ENCODE assay signal across 1 fruit fly cellular context in the genomic region with DNA sequence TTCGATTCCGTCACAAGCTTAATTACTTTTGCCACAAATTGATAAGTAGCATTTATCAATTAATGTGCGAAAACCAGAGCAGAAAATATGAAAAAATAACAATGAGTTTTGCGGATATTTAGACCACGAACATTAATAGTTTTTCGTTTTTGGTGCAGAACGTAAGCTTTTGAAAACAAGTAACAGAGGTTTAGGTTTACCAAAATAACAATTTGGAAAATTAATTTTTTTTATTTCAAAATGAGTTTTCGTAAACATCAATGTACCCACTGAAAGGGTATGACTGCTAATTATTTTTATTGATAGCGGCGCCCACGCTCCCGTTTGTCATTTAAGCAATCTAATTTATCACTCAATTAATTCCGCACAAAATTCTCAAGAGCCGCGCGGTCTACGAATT.
TF ChIP-seq lines count a peak whose summit lies in the region.

No protein-coding gene starts in this region.

TF ChIP-seq in whole organism, embryonic, 481 proteins besides CTCF, POLR2A, EP300 and RAD21 (continued from another document):
- TF ChIP-seq Hmr (GFP tag; optimal IDR thresholded peaks at IDR 0.05; lab: Kevin White, UChicago) (peak; percentile 18), cad (GFP tag; optimal IDR thresholded peaks at IDR 0.05; lab: Kevin White, UChicago) (no peak), dan (GFP tag; IDR thresholded peaks at IDR 0.05; lab: Robert Waterston, UW) (no peak), CG12659 (GFP tag; optimal IDR thresholded peaks at IDR 0.05; lab: Kevin White, UChicago) (no peak), CG2199 (GFP tag; IDR thresholded peaks at IDR 0.05; lab: Robert Waterston, UW) (no peak), CoRest (tag; optimal IDR thresholded peaks at IDR 0.05; lab: Kevin White, UChicago) (peak; percentile 28), Doc2 (GFP tag; IDR thresholded peaks at IDR 0.05; lab: Robert Waterston, UW) (no peak), grau (tag; optimal IDR thresholded peaks at IDR 0.05; lab: Kevin White, UChicago) (peak; percentile 31), tx (GFP tag; optimal IDR thresholded peaks at IDR 0.05; lab: Kevin White, UChicago) (no peak), gem (tag; optimal IDR thresholded peaks at IDR 0.05; lab: Kevin White, UChicago) (peak; percentile 29), Mad (GFP tag; optimal IDR thresholded peaks at IDR 0.05; lab: Kevin White, UChicago) (no peak), sob (GFP tag; IDR thresholded peaks at IDR 0.05; lab: Robert Waterston, UW) (no peak), CG4424 (GFP tag; optimal IDR thresholded peaks at IDR 0.05; lab: Kevin White, UChicago) (no peak), btn (GFP tag; optimal IDR thresholded peaks at IDR 0.05; lab: Kevin White, UChicago) (no peak), Opbp (GFP tag; IDR thresholded peaks at IDR 0.05; lab: Robert Waterston, UW; ENCODE audit: partially characterized antibody) (no peak), en (GFP tag; optimal IDR thresholded peaks at IDR 0.05; lab: Kevin White, UChicago) (no peak), Camta (GFP tag; optimal IDR thresholded peaks at IDR 0.05; lab: Kevin White, UChicago) (no peak), CG5245 (GFP tag; optimal IDR thresholded peaks at IDR 0.05; lab: Kevin White, UChicago) (no peak), CG4328 (GFP tag; optimal IDR thresholded peaks at IDR 0.05; lab: Kevin White, UChicago) (no peak), NfI (GFP tag; optimal IDR thresholded peaks at IDR 0.05; lab: Kevin White, UChicago) (no peak), CG30403 (GFP tag; optimal IDR thresholded peaks at IDR 0.05; lab: Kevin White, UChicago) (peak; percentile 11), Hsf (GFP tag; optimal IDR thresholded peaks at IDR 0.05; lab: Kevin White, UChicago) (no peak), sug (tag; optimal IDR thresholded peaks at IDR 0.05; lab: Kevin White, UChicago) (no peak), Gug (GFP tag; IDR thresholded peaks at IDR 0.05; lab: Robert Waterston, UW) (no peak), vnd (GFP tag; IDR thresholded peaks at IDR 0.05; lab: Robert Waterston, UW; ENCODE audit: partially characterized antibody) (no peak), Meics (GFP tag; optimal IDR thresholded peaks at IDR 0.05; lab: Kevin White, UChicago) (peak; percentile 36), Ets97D (GFP tag; optimal IDR thresholded peaks at IDR 0.05; lab: Kevin White, UChicago) (no peak), CG11398 (GFP tag; optimal IDR thresholded peaks at IDR 0.05; lab: Kevin White, UChicago) (no peak), oc (tag; optimal IDR thresholded peaks at IDR 0.05; lab: Kevin White, UChicago) (no peak), CG12155 (GFP tag; optimal IDR thresholded peaks at IDR 0.05; lab: Kevin White, UChicago) (no peak), CG6175 (GFP tag; IDR thresholded peaks at IDR 0.05; lab: Robert Waterston, UW) (no peak), ac (GFP tag; optimal IDR thresholded peaks at IDR 0.05; lab: Kevin White, UChicago) (no peak), CG15073 (GFP tag; optimal IDR thresholded peaks at IDR 0.05; lab: Kevin White, UChicago) (no peak), CG31388 (GFP tag; optimal IDR thresholded peaks at IDR 0.05; lab: Kevin White, UChicago) (no peak), gsb (GFP tag; IDR thresholded peaks at IDR 0.05; lab: Robert Waterston, UW) (no peak), CG10267 (tag; optimal IDR thresholded peaks at IDR 0.05; lab: Kevin White, UChicago) (no peak), Atf3 (GFP tag; optimal IDR thresholded peaks at IDR 0.05; lab: Kevin White, UChicago) (no peak), CG2678 (tag; optimal IDR thresholded peaks at IDR 0.05; lab: Kevin White, UChicago) (peak; percentile 49), HHEX (GFP tag; optimal IDR thresholded peaks at IDR 0.05; lab: Kevin White, UChicago) (no peak), abd-A (tag; optimal IDR thresholded peaks at IDR 0.05; lab: Kevin White, UChicago) (no peak), chm (GFP tag; IDR thresholded peaks at IDR 0.05; lab: Robert Waterston, UW) (no peak), luna (GFP tag; optimal IDR thresholded peaks at IDR 0.05; lab: Kevin White, UChicago) (no peak), Dref (GFP tag; IDR thresholded peaks at IDR 0.05; lab: Robert Waterston, UW) (no peak), CG17612 (GFP tag; IDR thresholded peaks at IDR 0.05; lab: Robert Waterston, UW) (no peak), Nf-YA (GFP tag; IDR thresholded peaks at IDR 0.05; lab: Robert Waterston, UW) (no peak), CG3847 (GFP tag; IDR thresholded peaks at IDR 0.05; lab: Robert Waterston, UW) (no peak), CG10979 (tag; optimal IDR thresholded peaks at IDR 0.05; lab: Kevin White, UChicago) (no peak), CG10366 (GFP tag; IDR thresholded peaks at IDR 0.05; lab: Robert Waterston, UW) (no peak), Abd-B (GFP tag; optimal IDR thresholded peaks at IDR 0.05; lab: Kevin White, UChicago) (no peak), CrebB (tag; optimal IDR thresholded peaks at IDR 0.05; lab: Kevin White, UChicago) (no peak), slou (GFP tag; optimal IDR thresholded peaks at IDR 0.05; lab: Kevin White, UChicago) (no peak), CG11560 (tag; IDR thresholded peaks at IDR 0.05; lab: Robert Waterston, UW) (no peak), NFAT (GFP tag; IDR thresholded peaks at IDR 0.05; lab: Robert Waterston, UW) (peak; percentile 18; the same call in 1 of the 2 replicates), CG3995 (GFP tag; optimal IDR thresholded peaks at IDR 0.05; lab: Kevin White, UChicago) (no peak), HLHmδ (GFP tag; optimal IDR thresholded peaks at IDR 0.05; lab: Kevin White, UChicago) (no peak), CG34224 (GFP tag; IDR thresholded peaks at IDR 0.05; lab: Robert Waterston, UW; ENCODE audit: partially characterized antibody) (no peak), Rfx (GFP tag; IDR thresholded peaks at IDR 0.05; lab: Robert Waterston, UW) (peak; percentile 57; the same call in 1 of the 2 replicates), GATAe (GFP tag; conservative IDR thresholded peaks at IDR 0.05; lab: Robert Waterston, UW) (no peak; the same call in 1 of the 2 replicates), CG1233 (GFP tag; optimal IDR thresholded peaks at IDR 0.05; lab: Kevin White, UChicago) (no peak), Fer3 (tag; optimal IDR thresholded peaks at IDR 0.05; lab: Kevin White, UChicago) (peak; percentile 40), CG4854 (GFP tag; optimal IDR thresholded peaks at IDR 0.05; lab: Kevin White, UChicago) (no peak), HmgZ (tag; optimal IDR thresholded peaks at IDR 0.05; lab: Kevin White, UChicago) (no peak), sim (GFP tag; IDR thresholded peaks at IDR 0.05; lab: Robert Waterston, UW) (no peak), CG7372 (GFP tag; IDR thresholded peaks at IDR 0.05; lab: Robert Waterston, UW) (0 out of 2 replicates have a peak, but pooled peaks have one; percentile 18), CG12942 (GFP tag; optimal IDR thresholded peaks at IDR 0.05; lab: Kevin White, UChicago) (no peak), Adf1 (GFP tag; IDR thresholded peaks at IDR 0.05; lab: Robert Waterston, UW) (no peak), slbo (GFP tag; IDR thresholded peaks at IDR 0.05; lab: Robert Waterston, UW) (peak; percentile 43; the same call in 1 of the 2 replicates), CG6272 (GFP tag; IDR thresholded peaks at IDR 0.05; lab: Robert Waterston, UW) (no peak), CG6654 (GFP tag; optimal IDR thresholded peaks at IDR 0.05; lab: Kevin White, UChicago) (no peak), Oaz (GFP tag; IDR thresholded peaks at IDR 0.05; lab: Robert Waterston, UW) (no peak), CG7839 (tag; optimal IDR thresholded peaks at IDR 0.05; lab: Kevin White, UChicago) (peak; percentile 16), ci (GFP tag; IDR thresholded peaks at IDR 0.05; lab: Robert Waterston, UW) (no peak), wdn (GFP tag; IDR thresholded peaks at IDR 0.05; lab: Robert Waterston, UW) (no peak), mld (GFP tag; IDR thresholded peaks at IDR 0.05; lab: Robert Waterston, UW; ENCODE audit: partially characterized antibody) (no peak), CG11456 (GFP tag; IDR thresholded peaks at IDR 0.05; lab: Robert Waterston, UW) (no peak), Sox100B (GFP tag; optimal IDR thresholded peaks at IDR 0.05; lab: Kevin White, UChicago) (no peak), ems (GFP tag; optimal IDR thresholded peaks at IDR 0.05; lab: Kevin White, UChicago) (no peak), maf-S (GFP tag; optimal IDR thresholded peaks at IDR 0.05; lab: Kevin White, UChicago) (no peak), Mes4 (GFP tag; optimal IDR thresholded peaks at IDR 0.05; lab: Kevin White, UChicago) (no peak), dati (GFP tag; IDR thresholded peaks at IDR 0.05; lab: Robert Waterston, UW) (no peak), CG10431 (GFP tag; optimal IDR thresholded peaks at IDR 0.05; lab: Kevin White, UChicago) (no peak), Sin3A (optimal IDR thresholded peaks at IDR 0.05; lab: Kevin White, UChicago) (no peak), CG10462 (GFP tag; optimal IDR thresholded peaks at IDR 0.05; lab: Kevin White, UChicago) (no peak), sqz (GFP tag; optimal IDR thresholded peaks at IDR 0.05; lab: Kevin White, UChicago) (no peak), pnt (GFP tag; optimal IDR thresholded peaks at IDR 0.05; lab: Kevin White, UChicago) (no peak), eve (GFP tag; optimal IDR thresholded peaks at IDR 0.05; lab: Kevin White, UChicago) (no peak), NC2α (GFP tag; optimal IDR thresholded peaks at IDR 0.05; lab: Kevin White, UChicago) (no peak), MTF-1 (GFP tag; optimal IDR thresholded peaks at IDR 0.05; lab: Kevin White, UChicago; ENCODE audit: borderline replicate concordance) (no peak), toy (GFP tag; IDR thresholded peaks at IDR 0.05; lab: Robert Waterston, UW) (no peak), Ssrp (tag; optimal IDR thresholded peaks at IDR 0.05; lab: Kevin White, UChicago) (no peak), CG3838 (GFP tag; optimal IDR thresholded peaks at IDR 0.05; lab: Kevin White, UChicago) (no peak), CG9609 (GFP tag; optimal IDR thresholded peaks at IDR 0.05; lab: Kevin White, UChicago) (no peak), croc (GFP tag; conservative IDR thresholded peaks at IDR 0.05; lab: Robert Waterston, UW) (no peak), Atf-2 (GFP tag; optimal IDR thresholded peaks at IDR 0.05; lab: Kevin White, UChicago) (no peak), Pdp1 (GFP tag; optimal IDR thresholded peaks at IDR 0.05; lab: Kevin White, UChicago) (no peak), CG13894 (tag; optimal IDR thresholded peaks at IDR 0.05; lab: Kevin White, UChicago) (no peak), dmrt11E (tag; optimal IDR thresholded peaks at IDR 0.05; lab: Kevin White, UChicago) (no peak), CG14667 (GFP tag; IDR thresholded peaks at IDR 0.05; lab: Robert Waterston, UW) (no peak), CG4282 (GFP tag; optimal IDR thresholded peaks at IDR 0.05; lab: Kevin White, UChicago) (no peak), Stat92E (GFP tag; optimal IDR thresholded peaks at IDR 0.05; lab: Kevin White, UChicago) (no peak), ewg (GFP tag; optimal IDR thresholded peaks at IDR 0.05; lab: Kevin White, UChicago) (no peak), CG17361 (GFP tag; IDR thresholded peaks at IDR 0.05; lab: Robert Waterston, UW) (no peak), CG17385 (GFP tag; optimal IDR thresholded peaks at IDR 0.05; lab: Kevin White, UChicago) (no peak), z (GFP tag; IDR thresholded peaks at IDR 0.05; lab: Robert Waterston, UW) (no peak), CG9727 (GFP tag; optimal IDR thresholded peaks at IDR 0.05; lab: Kevin White, UChicago) (no peak), CG32772 (GFP tag; IDR thresholded peaks at IDR 0.05; lab: Robert Waterston, UW) (no peak), unpg (GFP tag; optimal IDR thresholded peaks at IDR 0.05; lab: Kevin White, UChicago) (no peak), run (tag; optimal IDR thresholded peaks at IDR 0.05; lab: Kevin White, UChicago) (no peak), Bteb2 (GFP tag; optimal IDR thresholded peaks at IDR 0.05; lab: Kevin White, UChicago) (no peak), shn (GFP tag; optimal IDR thresholded peaks at IDR 0.05; lab: Kevin White, UChicago) (no peak), CG8765 (GFP tag; IDR thresholded peaks at IDR 0.05; lab: Robert Waterston, UW) (no peak), CG43689 (GFP tag; IDR thresholded peaks at IDR 0.05; lab: Robert Waterston, UW) (no peak), CG18599 (GFP tag; optimal IDR thresholded peaks at IDR 0.05; lab: Kevin White, UChicago) (no peak), CG9437 (GFP tag; optimal IDR thresholded peaks at IDR 0.05; lab: Kevin White, UChicago) (no peak), Oli (tag; optimal IDR thresholded peaks at IDR 0.05; lab: Kevin White, UChicago) (no peak), D19A (tag; optimal IDR thresholded peaks at IDR 0.05; lab: Kevin White, UChicago) (peak; percentile 55), CG15696 (tag; optimal IDR thresholded peaks at IDR 0.05; lab: Kevin White, UChicago) (no peak), CG7786 (GFP tag; optimal IDR thresholded peaks at IDR 0.05; lab: Kevin White, UChicago) (no peak), Med (GFP tag; lab: Kevin White, UChicago) (peak; percentile 69), CG11723 (GFP tag; optimal IDR thresholded peaks at IDR 0.05; lab: Kevin White, UChicago) (no peak), CG10147 (GFP tag; optimal IDR thresholded peaks at IDR 0.05; lab: Kevin White, UChicago) (no peak), Fer2 (tag; optimal IDR thresholded peaks at IDR 0.05; lab: Kevin White, UChicago) (no peak), MESR4 (GFP tag; optimal IDR thresholded peaks at IDR 0.05; lab: Kevin White, UChicago) (no peak), Poxn (GFP tag; IDR thresholded peaks at IDR 0.05; lab: Robert Waterston, UW) (no peak), CG4404 (GFP tag; IDR thresholded peaks at IDR 0.05; lab: Robert Waterston, UW) (no peak), exex (tag; optimal IDR thresholded peaks at IDR 0.05; lab: Kevin White, UChicago) (peak; percentile 33), Ptx1 (GFP tag; IDR thresholded peaks at IDR 0.05; lab: Robert Waterston, UW) (0 out of 2 replicates have a peak, but pooled peaks have one; percentile 9), odd (GFP tag; optimal IDR thresholded peaks at IDR 0.05; lab: Kevin White, UChicago) (no peak)
